Worm (Caenorhabditis elegans) whole organism, L3 larva: Measurements from ENCODE around the gene grl-23.

Source experiments
- ZK546.5 ChIP-seq: sonication (generic microtip); optimal IDR thresholded peaks from 2 replicates; lab custom pipeline; 2017; ENCODE audit warnings: missing biosample characterization, missing genetic modification characterization
- ama-1 ChIP-seq: fragments of 150-350 bp; optimal IDR thresholded peaks from 2 replicates; lab custom pipeline; 2018
- ceh-82 ChIP-seq: fragments of 150-350 bp; optimal IDR thresholded peaks from 2 replicates; lab custom pipeline; 2014; ENCODE audit warnings: missing biosample characterization, missing genetic modification characterization
- ceh-9 ChIP-seq: sonication (generic microtip); optimal IDR thresholded peaks from 2 replicates; lab custom pipeline; 2018; ENCODE audit warnings: missing biosample characterization, missing genetic modification characterization
- egl-27 ChIP-seq: sonication (generic microtip); optimal IDR thresholded peaks from 4 replicates; lab custom pipeline; 2017; ENCODE audit warnings: missing biosample characterization, missing genetic modification reagents, missing genetic modification characterization
- egl-5 ChIP-seq: fragments of 150-350 bp; optimal IDR thresholded peaks from 2 replicates; lab custom pipeline; 2017; ENCODE audit warnings: missing biosample characterization, missing genetic modification reagents, missing genetic modification characterization, inconsistent platforms
- lin-39 ChIP-seq: fragments of 150-350 bp; optimal IDR thresholded peaks from 2 replicates; lab custom pipeline; 2018; ENCODE audit warnings: missing biosample characterization, missing genetic modification reagents, missing genetic modification characterization
- mdl-1 ChIP-seq: fragments of 150-350 bp; optimal IDR thresholded peaks from 2 replicates; lab custom pipeline; 2014; ENCODE audit warnings: missing biosample characterization, missing genetic modification characterization
- pqm-1 ChIP-seq: fragments of 150-350 bp; optimal IDR thresholded peaks from 2 replicates; lab custom pipeline; 2017; ENCODE audit warnings: missing biosample characterization, missing genetic modification characterization, inconsistent platforms
- sea-2 ChIP-seq: fragments of 150-350 bp; sonication (generic microtip); optimal IDR thresholded peaks from 4 replicates; lab custom pipeline; 2014; ENCODE audit warnings: missing biosample characterization, missing genetic modification reagents, missing genetic modification characterization
- skn-1 ChIP-seq: fragments of 150-350 bp; optimal IDR thresholded peaks from 2 replicates; lab custom pipeline; 2014; ENCODE audit warnings: missing biosample characterization, missing genetic modification characterization
- tbx-2 ChIP-seq: sonication (generic microtip); optimal IDR thresholded peaks from 2 replicates; lab custom pipeline; 2016; ENCODE audit warnings: mild to moderate bottlenecking, missing genetic modification characterization, missing compliant biosample characterization
- unc-39 ChIP-seq: sonication (generic microtip); optimal IDR thresholded peaks from 4 replicates; lab custom pipeline; 2017; ENCODE audit warnings: missing biosample characterization, missing genetic modification characterization
- unc-62 ChIP-seq: fragments of 150-350 bp; sonication (generic microtip); optimal IDR thresholded peaks from 4 replicates; lab custom pipeline; 2014; ENCODE audit warnings: missing biosample characterization, missing genetic modification reagents, missing genetic modification characterization

- no peak for TF ChIP-seq mdl-1 (tag; lab: Kevin White, UChicago)
- TF ChIP-seq ama-1: no peak
- no peak for TF ChIP-seq lin-39 (tag; lab: Kevin White, UChicago)
- TF ChIP-seq pqm-1: no peak
- TF ChIP-seq ceh-82: no peak
- TF ChIP-seq egl-5 (tag; lab: Kevin White, UChicago): no peak
- TF ChIP-seq sea-2 (GFP tag; lab: Kevin White, UChicago): no peak
- no peak for TF ChIP-seq egl-27 (tag; lab: Kevin White, UChicago)
- TF ChIP-seq ceh-9 (tag; lab: Kevin White, UChicago): no peak
- TF ChIP-seq ZK546.5 (tag; lab: Kevin White, UChicago): no peak
- TF ChIP-seq tbx-2 (tag; lab: Kevin White, UChicago): no peak
- no peak for TF ChIP-seq skn-1 (tag; lab: Kevin White, UChicago)
- TF ChIP-seq unc-62 (GFP tag; lab: Kevin White, UChicago): no peak
- no peak for TF ChIP-seq unc-39 (tag; lab: Kevin White, UChicago)
These were observed 41.8 kb downstream of the grl-23 start for ce11 chrV:12534941-12535340.
